Worm (Caenorhabditis elegans): ENCODE results near the gene K11G9.5.

DNA sequence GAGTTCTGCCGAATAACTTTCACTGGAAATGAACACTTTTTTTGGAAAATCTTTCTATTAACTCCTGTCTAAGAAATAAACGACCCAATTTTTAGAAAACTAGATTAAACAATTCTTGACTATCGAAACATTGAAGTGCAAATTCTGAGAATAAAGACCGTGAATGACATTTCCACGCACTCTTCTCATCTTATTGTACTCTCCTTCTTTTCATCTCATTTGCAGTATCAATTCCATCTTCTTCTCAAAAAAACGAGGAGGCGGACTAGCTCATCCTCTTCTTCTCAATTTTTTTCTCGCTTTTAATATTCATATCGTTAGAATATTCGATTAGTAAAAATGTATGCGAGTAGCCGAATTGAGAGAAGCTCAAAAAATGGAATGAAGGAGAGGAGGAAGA lies 26.6 kb downstream of the K11G9.5 start:
- TF ChIP-seq nhr-12 (tag; optimal IDR thresholded peaks at IDR 0.05) = no peak
- TF ChIP-seq mdl-1 (tag; optimal IDR thresholded peaks at IDR 0.05) = no peak
- no peak for TF ChIP-seq nhr-76 (tag; optimal IDR thresholded peaks at IDR 0.05)
- no peak for TF ChIP-seq ztf-11 (tag; optimal IDR thresholded peaks at IDR 0.05)
- no peak for TF ChIP-seq lin-39 (tag; optimal IDR thresholded peaks at IDR 0.05)
